Fruit fly (Drosophila melanogaster) whole organism, embryonic: ENCODE data around the gene CG15296.

ENCODE experiments used
- Asciz ChIP-seq: fragments of 200-800 bp; sonication (Bioruptor generic); optimal IDR thresholded peaks from 2 replicates; lab custom pipeline; 2017; ENCODE audit warnings: missing biosample characterization, mild to moderate bottlenecking, missing genetic modification characterization, missing genetic modification reagents
- CG10321 ChIP-seq: fragments of 200-800 bp; sonication (Bioruptor generic); IDR thresholded peaks from 2 replicates; pipeline ENCODE4 v1.3.6; 2022; ENCODE audit warnings: missing biosample characterization, missing genetic modification characterization
- CG10462 ChIP-seq: fragments of 200-800 bp; sonication (Bioruptor generic); optimal IDR thresholded peaks from 2 replicates; lab custom pipeline; 2016; ENCODE audit warnings: missing biosample characterization, missing genetic modification characterization
- CG10543 ChIP-seq: fragments of 200-800 bp; sonication (Bioruptor generic); optimal IDR thresholded peaks from 3 replicates; lab custom pipeline; 2017; ENCODE audit warnings: missing biosample characterization, mild to moderate bottlenecking, missing genetic modification characterization, moderate library complexity
- CG10565 ChIP-seq: fragments of 200-800 bp; sonication (Bioruptor generic); optimal IDR thresholded peaks from 3 replicates; lab custom pipeline; 2016; ENCODE audit warnings: missing biosample characterization, mild to moderate bottlenecking, missing genetic modification characterization
- CG11695 ChIP-seq: fragments of 200-800 bp; sonication (Bioruptor generic); IDR thresholded peaks from 3 replicates; pipeline ENCODE4 v1.3.6; 2022; ENCODE audit warnings: missing biosample characterization, missing genetic modification characterization
- CG11696 ChIP-seq: fragments of 200-800 bp; sonication (Bioruptor generic); IDR thresholded peaks from 2 replicates; pipeline ENCODE4 v1.3.6; 2022; ENCODE audit warnings: missing biosample characterization, missing genetic modification characterization
- CG1233 ChIP-seq: fragments of 200-800 bp; sonication (Bioruptor generic); optimal IDR thresholded peaks from 4 replicates; lab custom pipeline; 2018; ENCODE audit warnings: missing biosample characterization, mild to moderate bottlenecking, missing genetic modification characterization
- CG12942 ChIP-seq: fragments of 200-800 bp; sonication (Bioruptor generic); optimal IDR thresholded peaks from 3 replicates; lab custom pipeline; 2016; ENCODE audit warnings: missing biosample characterization, missing genetic modification characterization
- CG13287 ChIP-seq: fragments of 200-800 bp; sonication (Bioruptor generic); IDR thresholded peaks from 2 replicates; pipeline ENCODE4 v1.3.6; 2022; ENCODE audit warnings: missing biosample characterization, missing genetic modification characterization; ENCODE audit not compliant: partially characterized antibody
- CG13894 ChIP-seq: fragments of 200-800 bp; sonication (Bioruptor generic); optimal IDR thresholded peaks from 3 replicates; lab custom pipeline; 2018; ENCODE audit warnings: missing biosample characterization, mild to moderate bottlenecking, missing genetic modification characterization, moderate library complexity
- CG14014 ChIP-seq: fragments of 200-800 bp; sonication (Bioruptor generic); IDR thresholded peaks from 2 replicates; pipeline ENCODE4 v1.3.6; 2022; ENCODE audit warnings: missing biosample characterization, missing genetic modification characterization
- CG14050 ChIP-seq: fragments of 200-800 bp; sonication (Bioruptor generic); IDR thresholded peaks from 3 replicates; pipeline ENCODE4 v1.3.6; 2022; ENCODE audit warnings: missing biosample characterization, missing genetic modification characterization
- CG16813 ChIP-seq: fragments of 200-800 bp; sonication (Bioruptor generic); IDR thresholded peaks from 3 replicates; pipeline ENCODE4 v1.3.6; 2022; ENCODE audit warnings: missing biosample characterization, missing genetic modification characterization; ENCODE audit not compliant: partially characterized antibody
- CG16815 ChIP-seq: fragments of 200-800 bp; sonication (Bioruptor generic); optimal IDR thresholded peaks from 3 replicates; lab custom pipeline; 2017; ENCODE audit warnings: missing biosample characterization, mild to moderate bottlenecking, missing genetic modification characterization
- CG17328 ChIP-seq: fragments of 200-800 bp; sonication (Bioruptor generic); IDR thresholded peaks from 2 replicates; pipeline ENCODE4 v1.3.6; 2022; ENCODE audit warnings: missing biosample characterization, missing genetic modification characterization
- CG17568 ChIP-seq: fragments of 200-800 bp; sonication (Bioruptor generic); optimal IDR thresholded peaks from 2 replicates; lab custom pipeline; 2018; ENCODE audit warnings: missing biosample characterization, mild to moderate bottlenecking, missing genetic modification characterization, moderate library complexity
- CG17612 ChIP-seq: fragments of 200-800 bp; sonication (Bioruptor generic); IDR thresholded peaks from 2 replicates; pipeline ENCODE4 v1.3.6; 2022; ENCODE audit warnings: missing biosample characterization, missing genetic modification characterization
- CG18619 ChIP-seq: fragments of 200-800 bp; sonication (Bioruptor generic); optimal IDR thresholded peaks from 3 replicates; lab custom pipeline; 2017; ENCODE audit warnings: missing biosample characterization, mild to moderate bottlenecking, missing genetic modification characterization
- CG34224 ChIP-seq: fragments of 200-800 bp; sonication (Bioruptor generic); IDR thresholded peaks from 3 replicates; pipeline ENCODE4 v1.3.6; 2022; ENCODE audit warnings: missing biosample characterization, missing genetic modification characterization; ENCODE audit not compliant: partially characterized antibody
- CG4730 ChIP-seq: fragments of 200-800 bp; sonication (Bioruptor generic); IDR thresholded peaks from 2 replicates; pipeline ENCODE4 v1.3.6; 2022; ENCODE audit warnings: missing biosample characterization, missing genetic modification characterization
- CG6175 ChIP-seq: fragments of 200-800 bp; sonication (Bioruptor generic); IDR thresholded peaks from 3 replicates; pipeline ENCODE4 v1.3.6; 2022; ENCODE audit warnings: missing biosample characterization, missing genetic modification characterization
- CG7556 ChIP-seq: fragments of 200-800 bp; sonication (Bioruptor generic); optimal IDR thresholded peaks from 2 replicates; lab custom pipeline; 2017; ENCODE audit warnings: missing biosample characterization, mild to moderate bottlenecking, missing genetic modification characterization
- CG9817 ChIP-seq: fragments of 200-800 bp; sonication (Bioruptor generic); optimal IDR thresholded peaks from 2 replicates; lab custom pipeline; 2018; ENCODE audit warnings: missing biosample characterization, mild to moderate bottlenecking, missing genetic modification characterization, moderate library complexity
- Drgx ChIP-seq: fragments of 200-800 bp; sonication (Bioruptor generic); IDR thresholded peaks from 2 replicates; pipeline ENCODE4 v1.3.6; 2022; ENCODE audit warnings: missing biosample characterization, missing genetic modification characterization
- E2f2 ChIP-seq: fragments of 200-800 bp; sonication (Bioruptor generic); IDR thresholded peaks from 2 replicates; pipeline ENCODE4 v1.3.6; 2022; ENCODE audit warnings: missing biosample characterization, missing genetic modification characterization
- ERR ChIP-seq: fragments of 200-800 bp; sonication (Bioruptor generic); optimal IDR thresholded peaks from 2 replicates; lab custom pipeline; 2016; ENCODE audit warnings: missing biosample characterization, missing genetic modification characterization
- Gug ChIP-seq: fragments of 200-800 bp; sonication (Bioruptor generic); IDR thresholded peaks from 4 replicates; pipeline ENCODE4 v1.3.6; 2022; ENCODE audit warnings: missing biosample characterization, missing genetic modification characterization
- H15 ChIP-seq: fragments of 200-800 bp; sonication (Bioruptor generic); IDR thresholded peaks from 3 replicates; pipeline ENCODE4 v1.3.6; 2022; ENCODE audit warnings: missing biosample characterization, missing genetic modification characterization
- HHEX ChIP-seq: fragments of 200-800 bp; sonication (Bioruptor generic); optimal IDR thresholded peaks from 3 replicates; lab custom pipeline; 2017; ENCODE audit warnings: missing biosample characterization, mild to moderate bottlenecking, missing genetic modification characterization, missing genetic modification reagents
- HLH4C ChIP-seq: fragments of 200-800 bp; sonication (Bioruptor generic); IDR thresholded peaks from 3 replicates; pipeline ENCODE4 v1.3.6; 2022; ENCODE audit warnings: missing biosample characterization, missing genetic modification characterization; ENCODE audit not compliant: partially characterized antibody
- HmgZ ChIP-seq: fragments of 200-800 bp; sonication (Bioruptor generic); optimal IDR thresholded peaks from 2 replicates; lab custom pipeline; 2018; ENCODE audit warnings: missing biosample characterization, mild to moderate bottlenecking, missing genetic modification characterization
- Lim3 ChIP-seq: fragments of 200-800 bp; sonication (Bioruptor generic); IDR thresholded peaks from 2 replicates; pipeline ENCODE4 v1.3.6; 2022; ENCODE audit warnings: missing biosample characterization, missing genetic modification characterization
- NC2β ChIP-seq: fragments of 200-800 bp; sonication (Bioruptor generic); optimal IDR thresholded peaks from 2 replicates; lab custom pipeline; 2016; ENCODE audit warnings: missing biosample characterization, missing genetic modification characterization
- Neu2 ChIP-seq: fragments of 200-800 bp; sonication (Bioruptor generic); optimal IDR thresholded peaks from 3 replicates; lab custom pipeline; 2016; ENCODE audit warnings: missing biosample characterization, missing genetic modification characterization, borderline replicate concordance
- Optix ChIP-seq: fragments of 200-800 bp; sonication (Bioruptor generic); IDR thresholded peaks from 3 replicates; pipeline ENCODE4 v1.3.6; 2022; ENCODE audit warnings: missing biosample characterization, missing genetic modification characterization
- Tbp ChIP-seq: fragments of >200 bp; optimal IDR thresholded peaks from 2 replicates; lab custom pipeline; 2018; ENCODE audit warnings: missing biosample characterization, missing genetic modification characterization
- abd-A ChIP-seq: fragments of 200-800 bp; sonication (Bioruptor generic); optimal IDR thresholded peaks from 3 replicates; lab custom pipeline; 2019; ENCODE audit warnings: missing biosample characterization, mild to moderate bottlenecking, missing genetic modification characterization, moderate library complexity
- az2 ChIP-seq: fragments of 200-800 bp; sonication (Bioruptor generic); optimal IDR thresholded peaks from 3 replicates; lab custom pipeline; 2016; ENCODE audit warnings: missing biosample characterization, missing genetic modification characterization
- dmrt11E ChIP-seq: fragments of 200-800 bp; sonication (Bioruptor generic); optimal IDR thresholded peaks from 3 replicates; lab custom pipeline; 2018; ENCODE audit warnings: missing biosample characterization, mild to moderate bottlenecking, missing genetic modification characterization, moderate library complexity
- h ChIP-seq: fragments of >200 bp; optimal IDR thresholded peaks from 2 replicates; lab custom pipeline; 2017
- hbn ChIP-seq: fragments of 200-800 bp; sonication (Bioruptor generic); IDR thresholded peaks from 2 replicates; pipeline ENCODE4 v1.3.6; 2022; ENCODE audit warnings: missing biosample characterization, missing genetic modification characterization; ENCODE audit not compliant: partially characterized antibody
- hth ChIP-seq: fragments of >200 bp; optimal IDR thresholded peaks from 2 replicates; lab custom pipeline; 2017; ENCODE audit warnings: inconsistent platforms
- mam ChIP-seq: fragments of 200-800 bp; sonication (Bioruptor generic); optimal IDR thresholded peaks from 3 replicates; lab custom pipeline; 2016; ENCODE audit warnings: missing biosample characterization, missing genetic modification characterization
- pnt ChIP-seq: fragments of 200-800 bp; sonication (Bioruptor generic); optimal IDR thresholded peaks from 3 replicates; lab custom pipeline; 2016; ENCODE audit warnings: missing biosample characterization, missing genetic modification characterization
- pum ChIP-seq: fragments of 200-800 bp; sonication (Bioruptor generic); optimal IDR thresholded peaks from 2 replicates; lab custom pipeline; 2016; ENCODE audit warnings: missing biosample characterization, missing genetic modification characterization
- sens ChIP-seq: fragments of 200-800 bp; sonication (Bioruptor generic); peaks from one replicate; lab custom pipeline; 2016; ENCODE audit warnings: missing biosample characterization, missing genetic modification characterization
- sisA ChIP-seq: fragments of 200-800 bp; sonication (Bioruptor generic); IDR thresholded peaks from 2 replicates; pipeline ENCODE4 v1.3.6; 2022; ENCODE audit warnings: missing biosample characterization, missing genetic modification characterization
- sqz ChIP-seq: fragments of 200-800 bp; sonication (Bioruptor generic); optimal IDR thresholded peaks from 3 replicates; lab custom pipeline; 2018; ENCODE audit warnings: missing biosample characterization, mild to moderate bottlenecking, missing genetic modification characterization
- unpg ChIP-seq: fragments of 200-800 bp; sonication (Bioruptor generic); optimal IDR thresholded peaks from 3 replicates; lab custom pipeline; 2018; ENCODE audit warnings: missing biosample characterization, mild to moderate bottlenecking, missing genetic modification characterization, moderate library complexity
- zf30C ChIP-seq: fragments of 200-800 bp; sonication (Bioruptor generic); optimal IDR thresholded peaks from 3 replicates; lab custom pipeline; 2018; ENCODE audit warnings: missing biosample characterization, mild to moderate bottlenecking, missing genetic modification characterization
- zfh2 ChIP-seq: fragments of 200-800 bp; sonication (Bioruptor generic); optimal IDR thresholded peaks from 2 replicates; lab custom pipeline; 2016; ENCODE audit warnings: missing biosample characterization, missing genetic modification characterization

The CG15296 gene

DNA sequence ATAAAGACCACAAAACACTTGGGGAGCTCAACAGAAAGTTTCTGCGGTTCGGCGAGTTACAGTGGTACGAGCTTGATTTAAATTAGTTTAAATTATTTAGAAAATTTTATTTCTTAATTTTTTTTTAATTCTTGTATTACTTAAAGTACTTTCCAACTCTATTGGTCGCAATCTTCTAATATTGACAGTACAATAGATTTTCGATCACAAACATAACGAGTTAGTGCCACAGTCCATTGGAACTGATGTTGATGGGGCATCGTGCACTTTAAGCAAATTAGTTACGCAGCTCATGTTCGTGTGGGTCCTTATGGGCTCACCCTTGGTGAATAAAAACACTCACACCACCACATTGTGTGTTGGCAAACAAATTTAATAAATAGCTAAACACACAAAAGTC lies 7.2 kb upstream of the CG15296 start (continued):
- TF ChIP-seq CG34224 (GFP tag; lab: Robert Waterston, UW) (no peak), CG14014 (GFP tag; lab: Robert Waterston, UW) (peak; percentile 67), CG10543 (GFP tag; lab: Kevin White, UChicago) (no peak), NC2β (GFP tag; lab: Kevin White, UChicago) (no peak), Asciz (GFP tag; lab: Kevin White, UChicago) (peak; percentile 31), CG18619 (no peak), CG1233 (GFP tag; lab: Kevin White, UChicago) (no peak), pum (no peak), CG6175 (GFP tag; lab: Robert Waterston, UW) (no peak), CG4730 (GFP tag; lab: Robert Waterston, UW) (0 out of 2 replicates have a peak, but pooled peaks have one; percentile 25), zfh2 (GFP tag; lab: Kevin White, UChicago) (no peak), CG10565 (GFP tag; lab: Kevin White, UChicago) (no peak), sqz (no peak), Gug (peak; percentile 44; the same call in 1 of the 4 replicates), CG13894 (tag; lab: Kevin White, UChicago) (no peak), az2 (peak; percentile 55), zf30C (no peak), CG16815 (GFP tag; lab: Kevin White, UChicago) (no peak), Optix (GFP tag; lab: Robert Waterston, UW) (no peak), CG16813 (GFP tag; lab: Robert Waterston, UW) (no peak), abd-A (tag; lab: Kevin White, UChicago) (peak; percentile 39), Lim3 (GFP tag; lab: Robert Waterston, UW) (peak; percentile 65; the same call in 1 of the 2 replicates), unpg (GFP tag; lab: Kevin White, UChicago) (peak; percentile 69), CG11695 (GFP tag; lab: Robert Waterston, UW) (peak; percentile 76), HmgZ (tag; lab: Kevin White, UChicago) (no peak), H15 (GFP tag; lab: Robert Waterston, UW) (peak; percentile 45; the same call in 1 of the 3 replicates), sens (GFP tag; lab: Kevin White, UChicago) (peak; percentile 72), CG17568 (GFP tag; lab: Kevin White, UChicago) (no peak), CG11696 (GFP tag; lab: Robert Waterston, UW) (no peak), CG7556 (GFP tag; lab: Kevin White, UChicago) (peak; percentile 70), CG12942 (peak; percentile 2), Neu2 (no peak), Drgx (peak; percentile 64), hbn (GFP tag; lab: Robert Waterston, UW) (no peak), E2f2 (GFP tag; lab: Robert Waterston, UW) (peak; percentile 34; the same call in 1 of the 2 replicates), CG10462 (GFP tag; lab: Kevin White, UChicago) (no peak), CG9817 (peak; percentile 21), h (no peak), CG13287 (no peak), hth (lab: Kevin White, UChicago) (no peak), HHEX (GFP tag; lab: Kevin White, UChicago) (peak; percentile 52), dmrt11E (no peak), HLH4C (GFP tag; lab: Robert Waterston, UW) (no peak), CG17328 (GFP tag; lab: Robert Waterston, UW) (peak; percentile 60), CG17612 (GFP tag; lab: Robert Waterston, UW) (no peak), CG14050 (0 out of 3 replicates have a peak, but pooled peaks have one; percentile 28), pnt (no peak), sisA (GFP tag; lab: Robert Waterston, UW) (peak; percentile 45; the same call in 1 of the 2 replicates), mam (no peak), ERR (no peak), CG10321 (GFP tag; lab: Robert Waterston, UW) (no peak), Tbp (no peak)
